Worm (Caenorhabditis elegans): ENCODE data around the gene sri-38.
A peak's percentile ranks its signal among the peaks of the same experiment; 100 is the strongest.
"Not testable (repeated sequence)": the region's sequence is repeated elsewhere in the genome, so short reads cannot be mapped to it uniquely, and the experiment has no call there.

Gene sri-38

ce11 chrII:2610202-2610912, at the start of gene sri-38:
sri-38 (plus strand) TSS chrII:2610862.
- TF ChIP-seq pros-1 (tag; optimal IDR thresholded peaks at IDR 0.05) (no peak), unc-3 (GFP tag; conservative IDR thresholded peaks at IDR 0.05) (no peak), unc-3 (tag; optimal IDR thresholded peaks at IDR 0.05) (no peak), elt-2 (tag; optimal IDR thresholded peaks at IDR 0.05) (peak; percentile 86), elt-4 (tag; optimal IDR thresholded peaks at IDR 0.05) (no peak), sox-4 (tag; optimal IDR thresholded peaks at IDR 0.05) (no peak), hlh-15 (tag; optimal IDR thresholded peaks at IDR 0.05) (no peak), gmeb-2 (tag; optimal IDR thresholded peaks at IDR 0.05) (no peak)

DNA sequence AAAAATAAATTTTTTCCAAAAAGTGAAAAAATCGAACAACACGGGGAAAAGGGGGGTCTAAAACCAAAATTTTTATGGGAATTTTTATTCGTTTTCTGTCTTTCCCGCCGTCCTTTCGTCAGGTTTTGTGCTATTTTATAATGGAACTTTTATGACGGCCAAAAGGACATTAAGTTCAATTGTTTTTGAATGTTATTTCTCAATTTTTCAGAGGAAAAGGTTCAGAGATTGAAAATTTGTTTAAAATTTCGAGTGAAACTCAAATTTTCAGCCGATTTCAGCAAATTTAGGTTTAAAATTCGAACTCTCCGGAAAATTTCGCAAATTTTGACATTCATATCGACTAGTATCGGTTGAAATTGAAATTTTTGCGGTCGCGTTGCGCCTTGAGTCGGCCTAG, 46.7 kb upstream of the sri-38 start, which contains the start of gene nep-18:
TSS of gene nep-18 (minus strand) at position 101 of the 400 bp plus-strand sequence.
- TF ChIP-seq ztf-16 (tag; optimal IDR thresholded peaks at IDR 0.05): no peak
- TF ChIP-seq ets-4 (tag; optimal IDR thresholded peaks at IDR 0.05): no peak
- no peak for TF ChIP-seq pat-9 (tag; optimal IDR thresholded peaks at IDR 0.05)
- no peak for TF ChIP-seq ref-2 (tag; optimal IDR thresholded peaks at IDR 0.05)
- no peak for TF ChIP-seq mec-3 (tag; optimal IDR thresholded peaks at IDR 0.05; ENCODE audit: borderline replicate concordance)
- TF ChIP-seq Y22D7AL.16 (tag; optimal IDR thresholded peaks at IDR 0.05): no peak
- no peak for TF ChIP-seq lin-11 (tag; optimal IDR thresholded peaks at IDR 0.05)

DNA sequence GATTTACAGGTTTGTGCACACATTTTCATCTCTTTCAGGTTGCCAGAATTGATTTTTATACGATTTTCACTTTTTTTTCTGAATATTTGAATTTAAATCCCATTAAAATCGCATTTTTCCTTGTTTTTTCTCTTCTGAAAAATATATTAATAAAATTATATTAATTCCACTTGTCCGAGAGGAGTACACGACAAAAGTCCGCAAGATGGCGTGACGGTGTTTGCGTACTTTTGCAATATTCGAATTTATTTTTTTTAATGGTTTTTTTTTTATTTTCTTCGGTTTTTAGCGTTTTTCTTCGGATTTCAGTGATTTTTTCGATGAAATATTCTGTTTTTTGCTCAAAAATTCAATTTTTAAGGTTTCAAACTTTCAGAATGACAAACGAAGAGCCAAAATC, 45.8 kb upstream of the sri-38 start, which contains the start of gene usp-39:
TSS of gene usp-39 (plus strand) at position 377 of the 400 bp plus-strand sequence.
- TF ChIP-seq fkh-6 (tag; optimal IDR thresholded peaks at IDR 0.05): no peak
- TF ChIP-seq nfya-1 (tag; optimal IDR thresholded peaks at IDR 0.05): peak; percentile 18
- TF ChIP-seq elt-2 (tag; optimal IDR thresholded peaks at IDR 0.05): peak; percentile 49
- peak; percentile 24 for TF ChIP-seq ttx-3 (tag; optimal IDR thresholded peaks at IDR 0.05)
- TF ChIP-seq Y22D7AL.16 (tag; optimal IDR thresholded peaks at IDR 0.05): peak; percentile 21
- TF ChIP-seq hlh-8 (tag; optimal IDR thresholded peaks at IDR 0.05): peak; percentile 8
- TF ChIP-seq unc-42 (tag; optimal IDR thresholded peaks at IDR 0.05): peak; percentile 83
- no peak for TF ChIP-seq ref-2 (tag; optimal IDR thresholded peaks at IDR 0.05)
- TF ChIP-seq dmd-4 (tag; optimal IDR thresholded peaks at IDR 0.05; ENCODE audit: borderline replicate concordance): peak; percentile 8
- TF ChIP-seq pha-2 (tag; optimal IDR thresholded peaks at IDR 0.05): peak; percentile 25

DNA sequence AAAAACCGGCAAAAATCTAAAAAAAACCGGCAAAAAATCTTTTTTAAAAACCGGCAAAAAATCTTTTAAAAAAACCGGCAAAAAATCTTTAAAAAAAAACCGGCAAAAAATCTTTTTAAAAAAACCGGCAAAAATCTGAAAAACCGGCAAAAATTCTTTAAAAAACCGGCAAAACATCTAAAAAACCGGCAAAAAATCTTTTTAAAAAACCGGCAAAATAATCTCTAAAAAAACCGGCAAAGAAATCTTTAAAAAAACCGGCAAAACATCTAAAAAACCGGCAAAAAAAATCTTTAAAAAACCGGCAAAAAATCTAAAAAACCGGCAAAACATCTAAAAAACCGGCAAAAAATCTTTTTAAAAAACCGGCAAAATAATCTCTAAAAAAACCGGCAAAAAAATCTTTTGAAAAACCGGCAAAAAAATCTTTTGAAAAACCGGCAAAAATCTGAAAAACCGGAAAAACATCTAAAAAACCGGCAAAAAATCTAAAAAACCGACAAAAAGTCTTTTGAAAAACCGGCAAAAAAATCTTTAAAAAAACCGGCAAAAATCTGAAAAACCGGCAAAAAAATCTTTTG, 40.2 kb upstream of the sri-38 start:
- TF ChIP-seq madf-2 (tag; optimal IDR thresholded peaks at IDR 0.05): peak; percentile 61
- TF ChIP-seq sox-4 (tag; optimal IDR thresholded peaks at IDR 0.05): peak; percentile 32
- TF ChIP-seq pha-2 (tag; optimal IDR thresholded peaks at IDR 0.05): peak; percentile 89
- peak; percentile 41 for TF ChIP-seq lin-11 (tag; optimal IDR thresholded peaks at IDR 0.05)
- TF ChIP-seq ttx-3 (tag; optimal IDR thresholded peaks at IDR 0.05): peak; percentile 76
- peak; percentile 65 for TF ChIP-seq che-1 (tag; optimal IDR thresholded peaks at IDR 0.05)
- TF ChIP-seq K02D7.2 (tag; optimal IDR thresholded peaks at IDR 0.05): peak; percentile 67
- not testable (repeated sequence) for TF ChIP-seq unc-3 (GFP tag; conservative IDR thresholded peaks at IDR 0.05)
- peak; percentile 30 for TF ChIP-seq unc-3 (tag; optimal IDR thresholded peaks at IDR 0.05)
- TF ChIP-seq ztf-16 (tag; optimal IDR thresholded peaks at IDR 0.05): peak; percentile 27
- peak; percentile 35 for TF ChIP-seq hlh-13 (GFP tag; optimal IDR thresholded peaks at IDR 0.05)
- peak; percentile 63 for TF ChIP-seq ahr-1 (tag; optimal IDR thresholded peaks at IDR 0.05)
- peak; percentile 62 for TF ChIP-seq gmeb-2 (tag; optimal IDR thresholded peaks at IDR 0.05)
- TF ChIP-seq Y22D7AL.16 (tag; optimal IDR thresholded peaks at IDR 0.05): peak; percentile 36
- peak; percentile 24 for TF ChIP-seq elt-2 (tag; optimal IDR thresholded peaks at IDR 0.05)

DNA sequence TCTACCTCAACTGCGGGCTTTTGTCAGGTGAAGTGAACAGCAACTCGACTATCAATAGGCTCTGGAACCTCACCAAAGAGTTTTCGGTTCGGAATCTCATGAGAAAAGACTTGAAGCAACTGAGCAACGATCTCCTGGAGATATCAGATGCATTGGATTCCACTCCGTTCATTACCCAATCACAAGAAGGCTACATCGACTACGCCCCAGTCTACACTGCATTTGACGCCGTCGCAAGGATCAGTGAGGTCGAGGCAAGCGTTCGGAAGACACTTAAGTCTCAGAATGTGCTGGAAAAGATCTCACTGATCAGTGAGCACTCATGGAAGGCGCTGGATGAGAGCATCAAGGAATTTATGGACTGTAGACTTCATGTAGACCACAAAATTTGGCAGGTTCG, 32.4 kb upstream of the sri-38 start:
- TF ChIP-seq pha-2 (tag; optimal IDR thresholded peaks at IDR 0.05) (no peak), tbx-7 (tag; optimal IDR thresholded peaks at IDR 0.05) (no peak), che-1 (tag; optimal IDR thresholded peaks at IDR 0.05) (no peak), pqm-1 (tag; optimal IDR thresholded peaks at IDR 0.05) (no peak), zip-5 (tag; optimal IDR thresholded peaks at IDR 0.05) (no peak), ets-4 (tag; optimal IDR thresholded peaks at IDR 0.05) (no peak), hlh-13 (GFP tag; optimal IDR thresholded peaks at IDR 0.05) (no peak), F13H6.1 (tag; optimal IDR thresholded peaks at IDR 0.05) (no peak), unc-3 (GFP tag; conservative IDR thresholded peaks at IDR 0.05) (no peak), unc-3 (tag; optimal IDR thresholded peaks at IDR 0.05) (no peak), dve-1 (tag; optimal IDR thresholded peaks at IDR 0.05) (no peak), hlh-8 (tag; optimal IDR thresholded peaks at IDR 0.05) (no peak), Y22D7AL.16 (tag; optimal IDR thresholded peaks at IDR 0.05) (no peak), unc-42 (tag; optimal IDR thresholded peaks at IDR 0.05) (no peak), pag-3 (tag; optimal IDR thresholded peaks at IDR 0.05; ENCODE audit: borderline replicate concordance) (no peak), ceh-6 (GFP tag; optimal IDR thresholded peaks at IDR 0.05) (no peak), nhr-11 (tag; optimal IDR thresholded peaks at IDR 0.05) (no peak), nhr-232 (tag; optimal IDR thresholded peaks at IDR 0.05) (no peak)
